Fruit fly (Drosophila melanogaster): Measurements from ENCODE around the gene CG3246.

CG3246 gene

dm6 chr2L:3457007-3457406, 4.7 kb downstream of the CG3246 start, which contains the start of the genes Cog3 and Sec5 (continued):
- peak; percentile 56; the same call in 1 of the 2 replicates for TF ChIP-seq CG4404 (GFP tag; IDR thresholded peaks at IDR 0.05)
- no peak for TF ChIP-seq CG7928 (GFP tag; optimal IDR thresholded peaks at IDR 0.05)
- TF ChIP-seq CG6175 (GFP tag; IDR thresholded peaks at IDR 0.05), result no peak
- TF ChIP-seq CrebB (tag; optimal IDR thresholded peaks at IDR 0.05), result peak; percentile 29
- TF ChIP-seq CG11695 (GFP tag; IDR thresholded peaks at IDR 0.05), result no peak
- TF ChIP-seq crol (GFP tag; IDR thresholded peaks at IDR 0.05), result no peak
- peak; percentile 23; the same call in 1 of the 2 replicates for TF ChIP-seq H2.0 (GFP tag; IDR thresholded peaks at IDR 0.05)
- no peak for TF ChIP-seq ERR (GFP tag; optimal IDR thresholded peaks at IDR 0.05)
- TF ChIP-seq zf30C (GFP tag; optimal IDR thresholded peaks at IDR 0.05), result no peak
- TF ChIP-seq Dbx (GFP tag; IDR thresholded peaks at IDR 0.05), result peak; percentile 55; the same call in 2 of the 3 replicates
- TF ChIP-seq Lpt (GFP tag; optimal IDR thresholded peaks at IDR 0.05), result no peak
- TF ChIP-seq Bgb (GFP tag; IDR thresholded peaks at IDR 0.05; ENCODE audit: partially characterized antibody), result 0 out of 2 replicates have a peak, but pooled peaks have one; percentile 6
- TF ChIP-seq CG31365 (tag; optimal IDR thresholded peaks at IDR 0.05), result no peak
- TF ChIP-seq Asciz (GFP tag; optimal IDR thresholded peaks at IDR 0.05), result no peak
- TF ChIP-seq ssp (GFP tag; IDR thresholded peaks at IDR 0.05), result peak; percentile 43; the same call in 1 of the 2 replicates
- no peak for TF ChIP-seq ato (GFP tag; IDR thresholded peaks at IDR 0.05; ENCODE audit: partially characterized antibody)
- TF ChIP-seq pho (GFP tag; optimal IDR thresholded peaks at IDR 0.05), result peak; percentile 29
- TF ChIP-seq jigr1 (GFP tag; IDR thresholded peaks at IDR 0.05), result no peak
- peak; percentile 71; the same call in 2 of the 3 replicates for TF ChIP-seq dysf (GFP tag; IDR thresholded peaks at IDR 0.05)
- peak; percentile 7 for TF ChIP-seq cato (GFP tag; optimal IDR thresholded peaks at IDR 0.05; ENCODE audit: borderline replicate concordance)
- TF ChIP-seq lov (optimal IDR thresholded peaks at IDR 0.05), result no peak
- no peak for TF ChIP-seq lov (GFP tag; IDR thresholded peaks at IDR 0.05)
- TF ChIP-seq CG11247 (GFP tag; IDR thresholded peaks at IDR 0.05), result peak; percentile 56
- peak; percentile 67 for TF ChIP-seq nerfin-1 (tag; optimal IDR thresholded peaks at IDR 0.05)
- peak; percentile 66 for TF ChIP-seq Fer2 (tag; optimal IDR thresholded peaks at IDR 0.05)
- TF ChIP-seq schlank (tag; optimal IDR thresholded peaks at IDR 0.05), result no peak
- TF ChIP-seq CG9932 (GFP tag; IDR thresholded peaks at IDR 0.05), result peak; percentile 77
- TF ChIP-seq CG17186 (GFP tag; optimal IDR thresholded peaks at IDR 0.05), result peak; percentile 60
- TF ChIP-seq lab (GFP tag; optimal IDR thresholded peaks at IDR 0.05), result no peak
- TF ChIP-seq bab2 (GFP tag; optimal IDR thresholded peaks at IDR 0.05), result no peak
- TF ChIP-seq CG18764 (GFP tag; optimal IDR thresholded peaks at IDR 0.05), result no peak
- no peak for TF ChIP-seq Hmx (GFP tag; optimal IDR thresholded peaks at IDR 0.05)
- TF ChIP-seq CG18599 (GFP tag; optimal IDR thresholded peaks at IDR 0.05), result no peak
- peak in 1 of 2 experiments; percentile 73 for TF ChIP-seq Hr51 (GFP tag; optimal IDR thresholded peaks at IDR 0.05)
- TF ChIP-seq CG13123 (GFP tag; optimal IDR thresholded peaks at IDR 0.05), result no peak
- peak; percentile 14 for TF ChIP-seq psq (GFP tag; optimal IDR thresholded peaks at IDR 0.05)
- peak; percentile 11 for TF ChIP-seq Atf-2 (GFP tag; optimal IDR thresholded peaks at IDR 0.05)
- TF ChIP-seq CG15011 (GFP tag; optimal IDR thresholded peaks at IDR 0.05), result no peak
- no peak for TF ChIP-seq CG10462 (GFP tag; optimal IDR thresholded peaks at IDR 0.05)
- TF ChIP-seq CG11398 (GFP tag; optimal IDR thresholded peaks at IDR 0.05), result no peak
- TF ChIP-seq scrt (GFP tag; optimal IDR thresholded peaks at IDR 0.05), result no peak
- TF ChIP-seq Sry-β (GFP tag; optimal IDR thresholded peaks at IDR 0.05), result peak; percentile 100
- TF ChIP-seq CG10543 (GFP tag; optimal IDR thresholded peaks at IDR 0.05), result peak; percentile 80
- TF ChIP-seq al (GFP tag; IDR thresholded peaks at IDR 0.05), result peak; percentile 73
- no peak for TF ChIP-seq pan (optimal IDR thresholded peaks at IDR 0.05)
- peak in 1 of 2 experiments; percentile 69 for TF ChIP-seq pan (GFP tag; optimal IDR thresholded peaks at IDR 0.05 in 1 of 2, IDR thresholded peaks at IDR 0.05 in 1 of 2)
- TF ChIP-seq CG12236 (GFP tag; optimal IDR thresholded peaks at IDR 0.05), result no peak
- no peak for TF ChIP-seq ttk (GFP tag; IDR thresholded peaks at IDR 0.05)
- TF ChIP-seq disco-r (GFP tag; optimal IDR thresholded peaks at IDR 0.05), result no peak
- TF ChIP-seq grn (GFP tag; optimal IDR thresholded peaks at IDR 0.05), result no peak
- TF ChIP-seq CG15269 (tag; optimal IDR thresholded peaks at IDR 0.05), result no peak
- no peak for TF ChIP-seq Meics (GFP tag; optimal IDR thresholded peaks at IDR 0.05)
